Worm (Caenorhabditis elegans) whole organism, L1 larva: ENCODE results near the gene K04C2.5.

Source experiments
- C16A3.4 ChIP-seq: fragments of 150-350 bp; optimal IDR thresholded peaks from 2 replicates; lab custom pipeline; 2014; ENCODE audit warnings: missing biosample characterization, missing genetic modification characterization
- C34B4.2 ChIP-seq: sonication (generic microtip); optimal IDR thresholded peaks from 2 replicates; lab custom pipeline; 2017; ENCODE audit warnings: mild to moderate bottlenecking, missing genetic modification characterization, missing compliant biosample characterization
- F16B12.6 ChIP-seq: fragments of 150-350 bp; optimal IDR thresholded peaks from 2 replicates; lab custom pipeline; 2014; ENCODE audit warnings: missing biosample characterization, missing genetic modification characterization
- ama-1 ChIP-seq: fragments of 150-350 bp; optimal IDR thresholded peaks from 2 replicates; lab custom pipeline; 2014
- ceh-82 ChIP-seq, 3 experiments: fragments of 150-350 bp in 1 of 3; sonication (generic microtip) in 2 of 3; optimal IDR thresholded peaks; 2 replicates each; lab custom pipeline; 2014 to 2017; ENCODE audit warnings: missing biosample characterization in 3 of 3, missing genetic modification characterization in 3 of 3
- ceh-88 ChIP-seq: fragments of 200-800 bp; sonication (Bioruptor generic); IDR thresholded peaks from 2 replicates; pipeline ENCODE4 v1.3.6; 2022; ENCODE audit warnings: missing genetic modification characterization, missing compliant biosample characterization
- ces-1 ChIP-seq: fragments of 150-350 bp; optimal IDR thresholded peaks from 2 replicates; lab custom pipeline; 2014; ENCODE audit warnings: missing biosample characterization, missing genetic modification reagents, missing genetic modification characterization
- dpl-1 ChIP-seq, 3 experiments: fragments of 150-350 bp in 2 of 3; sonication (generic microtip) in 1 of 3; optimal IDR thresholded peaks; 2 replicates each; lab custom pipeline; 2014 to 2017; ENCODE audit warnings: missing biosample characterization in 3 of 3, missing genetic modification characterization in 3 of 3, missing genetic modification reagents in 3 of 3
- dsc-1 ChIP-seq: sonication (generic microtip); optimal IDR thresholded peaks from 2 replicates; lab custom pipeline; 2016; ENCODE audit warnings: mild to moderate bottlenecking, missing genetic modification characterization, missing compliant biosample characterization
- efl-1 ChIP-seq, 4 experiments: fragments of 150-350 bp; optimal IDR thresholded peaks in 3 of 4; peaks in 1 of 4; 1 replicate in 1 of 4; 2 replicates in 3 of 4; lab custom pipeline; 2014; ENCODE audit warnings: missing biosample characterization in 2 of 4, missing genetic modification characterization in 2 of 4, missing genetic modification reagents in 2 of 4
- egl-27 ChIP-seq, 2 experiments: fragments of 150-350 bp in 1 of 2; sonication (generic microtip); optimal IDR thresholded peaks; 3 replicates each; lab custom pipeline; 2017 to 2018; ENCODE audit warnings: missing biosample characterization in 2 of 2, missing genetic modification characterization in 2 of 2, missing genetic modification reagents in 2 of 2
- elt-2 ChIP-seq: sonication (generic microtip); optimal IDR thresholded peaks from 2 replicates; lab custom pipeline; 2016; ENCODE audit warnings: missing genetic modification characterization, mild to moderate bottlenecking, inconsistent platforms, missing compliant biosample characterization, missing genetic modification reagents
- elt-3 ChIP-seq, 6 experiments: fragments of 150-350 bp in 1 of 6; sonication (generic microtip); optimal IDR thresholded peaks; 2 replicates each; lab custom pipeline; 2017 to 2018; ENCODE audit warnings: missing biosample characterization in 6 of 6, missing genetic modification characterization in 6 of 6, inconsistent platforms in 1 of 6
- fkh-8 ChIP-seq: sonication (generic microtip); optimal IDR thresholded peaks from 2 replicates; lab custom pipeline; 2016; ENCODE audit warnings: mild to moderate bottlenecking, missing genetic modification characterization, missing compliant biosample characterization
- fos-1 ChIP-seq: fragments of 150-350 bp; optimal IDR thresholded peaks from 2 replicates; lab custom pipeline; 2014; ENCODE audit warnings: missing biosample characterization, missing genetic modification characterization
- grh-1 ChIP-seq: fragments of 200-800 bp; sonication (Bioruptor generic); IDR thresholded peaks from 2 replicates; pipeline ENCODE4 v1.3.6; 2022; ENCODE audit warnings: missing genetic modification reagents, missing genetic modification characterization, missing compliant biosample characterization
- hlh-4 ChIP-seq: sonication (generic microtip); optimal IDR thresholded peaks from 2 replicates; lab custom pipeline; 2016; ENCODE audit warnings: mild to moderate bottlenecking, missing genetic modification characterization, missing compliant biosample characterization
- hpl-2 ChIP-seq: fragments of 150-350 bp; optimal IDR thresholded peaks from 2 replicates; lab custom pipeline; 2014; ENCODE audit warnings: missing biosample characterization, missing genetic modification reagents, missing genetic modification characterization
- irx-1 ChIP-seq: sonication (generic microtip); optimal IDR thresholded peaks from 2 replicates; lab custom pipeline; 2016; ENCODE audit warnings: missing genetic modification characterization, missing compliant biosample characterization
- lin-13 ChIP-seq: fragments of 150-350 bp; optimal IDR thresholded peaks from 2 replicates; lab custom pipeline; 2014; ENCODE audit warnings: missing biosample characterization, missing genetic modification reagents, missing genetic modification characterization
- lin-15B ChIP-seq: fragments of 150-350 bp; sonication (generic microtip); optimal IDR thresholded peaks from 3 replicates; lab custom pipeline; 2014; ENCODE audit warnings: missing biosample characterization, missing genetic modification characterization
- lin-35 ChIP-seq, 2 experiments: fragments of 150-350 bp; optimal IDR thresholded peaks; 2 replicates each; lab custom pipeline; 2014; ENCODE audit warnings: missing biosample characterization in 2 of 2, missing genetic modification characterization in 2 of 2, missing genetic modification reagents in 2 of 2
- lin-39 ChIP-seq: fragments of 150-350 bp; optimal IDR thresholded peaks from 2 replicates; lab custom pipeline; 2014; ENCODE audit warnings: missing biosample characterization, missing genetic modification reagents, missing genetic modification characterization
- lir-3 ChIP-seq: sonication (generic microtip); optimal IDR thresholded peaks from 2 replicates; lab custom pipeline; 2016; ENCODE audit warnings: mild to moderate bottlenecking, missing genetic modification characterization, moderate library complexity, missing compliant biosample characterization; ENCODE audit not compliant: poor library complexity
- mdl-1 ChIP-seq, 2 experiments: fragments of 150-350 bp; optimal IDR thresholded peaks; 2 replicates each; lab custom pipeline; 2014 to 2017; ENCODE audit warnings: missing biosample characterization in 2 of 2, missing genetic modification characterization in 2 of 2, inconsistent platforms in 1 of 2
- mef-2 ChIP-seq: fragments of 150-350 bp; optimal IDR thresholded peaks from 2 replicates; lab custom pipeline; 2014; ENCODE audit warnings: missing biosample characterization, missing genetic modification characterization
- mep-1 ChIP-seq: fragments of 150-350 bp; optimal IDR thresholded peaks from 2 replicates; lab custom pipeline; 2014; ENCODE audit warnings: missing biosample characterization, missing genetic modification characterization
- nhr-11 ChIP-seq: fragments of 150-350 bp; optimal IDR thresholded peaks from 2 replicates; lab custom pipeline; 2014; ENCODE audit warnings: missing biosample characterization, missing genetic modification characterization
- nhr-12 ChIP-seq: sonication (generic microtip); optimal IDR thresholded peaks from 2 replicates; lab custom pipeline; 2017; ENCODE audit warnings: missing biosample characterization, missing genetic modification characterization
- nhr-19 ChIP-seq: fragments of 200-800 bp; sonication (Bioruptor generic); conservative IDR thresholded peaks from 2 replicates; pipeline ENCODE4 v1.3.6; 2022; ENCODE audit warnings: missing genetic modification characterization, missing compliant biosample characterization
- nhr-20 ChIP-seq: sonication (generic microtip); optimal IDR thresholded peaks from 2 replicates; lab custom pipeline; 2016; ENCODE audit warnings: mild to moderate bottlenecking, missing genetic modification characterization, missing compliant biosample characterization
- nhr-28 ChIP-seq: fragments of 150-350 bp; optimal IDR thresholded peaks from 2 replicates; lab custom pipeline; 2014; ENCODE audit warnings: missing biosample characterization, missing genetic modification characterization
- nhr-47 ChIP-seq: sonication (generic microtip); optimal IDR thresholded peaks from 2 replicates; lab custom pipeline; 2016; ENCODE audit warnings: mild to moderate bottlenecking, missing genetic modification characterization, moderate library complexity, missing compliant biosample characterization
- nhr-71 ChIP-seq: sonication (generic microtip); optimal IDR thresholded peaks from 2 replicates; lab custom pipeline; 2016; ENCODE audit warnings: mild to moderate bottlenecking, missing genetic modification characterization, moderate library complexity, missing compliant biosample characterization
- nhr-76 ChIP-seq: sonication (generic microtip); optimal IDR thresholded peaks from 2 replicates; lab custom pipeline; 2017; ENCODE audit warnings: missing biosample characterization, missing genetic modification characterization
- nhr-77 ChIP-seq: fragments of 150-350 bp; optimal IDR thresholded peaks from 2 replicates; lab custom pipeline; 2014; ENCODE audit warnings: missing biosample characterization, missing genetic modification characterization
- nhr-84 ChIP-seq: sonication (generic microtip); optimal IDR thresholded peaks from 2 replicates; lab custom pipeline; 2017; ENCODE audit warnings: missing biosample characterization, missing genetic modification characterization
- pqm-1 ChIP-seq: sonication (generic microtip); optimal IDR thresholded peaks from 3 replicates; lab custom pipeline; 2017; ENCODE audit warnings: missing biosample characterization, missing genetic modification characterization
- rnt-1 ChIP-seq: sonication (generic microtip); optimal IDR thresholded peaks from 2 replicates; lab custom pipeline; 2016; ENCODE audit warnings: mild to moderate bottlenecking, missing genetic modification characterization, moderate library complexity, missing compliant biosample characterization
- snpc-4 ChIP-seq: fragments of 150-350 bp; optimal IDR thresholded peaks from 2 replicates; lab custom pipeline; 2014; ENCODE audit warnings: missing biosample characterization, missing genetic modification characterization
- snu-23 ChIP-seq: sonication (generic microtip); optimal IDR thresholded peaks from 2 replicates; lab custom pipeline; 2016; ENCODE audit warnings: missing genetic modification characterization, missing compliant biosample characterization
- sptf-1 ChIP-seq: fragments of 150-350 bp; optimal IDR thresholded peaks from 2 replicates; lab custom pipeline; 2014; ENCODE audit warnings: missing biosample characterization, missing genetic modification characterization
- sup-37 ChIP-seq: fragments of 200-800 bp; sonication (Bioruptor generic); optimal IDR thresholded peaks from 2 replicates; lab custom pipeline; 2018; ENCODE audit warnings: mild to moderate bottlenecking, missing genetic modification characterization, missing compliant biosample characterization
- swsn-7 ChIP-seq: sonication (generic microtip); optimal IDR thresholded peaks from 2 replicates; lab custom pipeline; 2016; ENCODE audit warnings: missing genetic modification characterization, missing compliant biosample characterization
- tbx-2 ChIP-seq: sonication (generic microtip); optimal IDR thresholded peaks from 2 replicates; lab custom pipeline; 2016; ENCODE audit warnings: missing genetic modification characterization, missing compliant biosample characterization
- tlp-1 ChIP-seq: fragments of 150-350 bp; optimal IDR thresholded peaks from 2 replicates; lab custom pipeline; 2014; ENCODE audit warnings: missing biosample characterization, missing genetic modification characterization
- unc-130 ChIP-seq: fragments of 150-350 bp; optimal IDR thresholded peaks from 2 replicates; lab custom pipeline; 2017; ENCODE audit warnings: missing biosample characterization, missing genetic modification characterization, inconsistent platforms
- xbp-1 ChIP-seq: sonication (generic microtip); optimal IDR thresholded peaks from 2 replicates; lab custom pipeline; 2016; ENCODE audit warnings: missing genetic modification characterization, missing compliant biosample characterization
- ztf-11 ChIP-seq, 2 experiments: sonication (generic microtip); optimal IDR thresholded peaks; 2 replicates each; lab custom pipeline; 2016 to 2017; ENCODE audit warnings: missing genetic modification characterization in 2 of 2, missing biosample characterization in 1 of 2, missing compliant biosample characterization in 1 of 2
- ztf-4 ChIP-seq: fragments of 150-350 bp; optimal IDR thresholded peaks from 2 replicates; lab custom pipeline; 2014; ENCODE audit warnings: missing biosample characterization, missing genetic modification characterization

K04C2.5 gene

ce11 chrIII:6898518-6898917 is 7.1 kb upstream of the K04C2.5 start (continued):
- TF ChIP-seq elt-3 (tag; optimal IDR thresholded peaks at IDR 0.05; lab: Kevin White, UChicago) (peak in 2 of 6 experiments; percentile 41 to 83), hlh-4 (tag; lab: Kevin White, UChicago) (no peak), hpl-2 (GFP tag; lab: Kevin White, UChicago) (no peak), ceh-88 (GFP tag; lab: Robert Waterston, UW) (0 out of 2 replicates have a peak, but pooled peaks have one; percentile 14), C34B4.2 (tag; lab: Kevin White, UChicago) (no peak), lin-13 (GFP tag; lab: Kevin White, UChicago) (peak; percentile 26), nhr-47 (tag; lab: Kevin White, UChicago) (peak; percentile 44), nhr-11 (tag; lab: Kevin White, UChicago) (peak; percentile 35)

- peak; percentile 9 to 73 (median 72) for TF ChIP-seq ceh-82 (tag; optimal IDR thresholded peaks at IDR 0.05; lab: Kevin White, UChicago)
- TF ChIP-seq fos-1 = peak; percentile 48
- TF ChIP-seq ztf-4 (tag; lab: Kevin White, UChicago) = peak; percentile 85
- TF ChIP-seq lin-35 (GFP tag; optimal IDR thresholded peaks at IDR 0.05; lab: Kevin White, UChicago) = peak; percentile 67 to 80
- no peak for TF ChIP-seq nhr-84 (tag; lab: Kevin White, UChicago)
- peak; percentile 91 for TF ChIP-seq rnt-1 (tag; lab: Kevin White, UChicago)
- TF ChIP-seq tlp-1 (tag; lab: Kevin White, UChicago) = no peak
- peak; percentile 96 for TF ChIP-seq nhr-20 (tag; lab: Kevin White, UChicago)
- TF ChIP-seq swsn-7 = peak; percentile 82
- peak; percentile 84 for TF ChIP-seq nhr-47 (tag; lab: Kevin White, UChicago)
- peak; percentile 73 for TF ChIP-seq xbp-1 (tag; lab: Kevin White, UChicago)
- TF ChIP-seq egl-27 (tag; optimal IDR thresholded peaks at IDR 0.05; lab: Kevin White, UChicago) = peak; percentile 10 to 55
- TF ChIP-seq lin-39 (tag; lab: Kevin White, UChicago) = peak; percentile 76
- TF ChIP-seq sup-37 (GFP tag; lab: Kevin White, UChicago) = no peak
- peak in 4 of 6 experiments; percentile 20 to 94 (median 68) for TF ChIP-seq elt-3 (tag; optimal IDR thresholded peaks at IDR 0.05; lab: Kevin White, UChicago)
- TF ChIP-seq tbx-2 = peak; percentile 89
- TF ChIP-seq dsc-1 (tag; lab: Kevin White, UChicago) = peak; percentile 64
- TF ChIP-seq F16B12.6 (tag; lab: Kevin White, UChicago) = peak; percentile 33
- TF ChIP-seq snpc-4 (tag; lab: Kevin White, UChicago) = peak; percentile 23
- peak; percentile 68 for TF ChIP-seq nhr-11 (tag; lab: Kevin White, UChicago)
- TF ChIP-seq ztf-11 (tag; optimal IDR thresholded peaks at IDR 0.05; lab: Kevin White, UChicago) = no peak
- no peak for TF ChIP-seq nhr-12 (tag; lab: Kevin White, UChicago)
- peak; percentile 43 for TF ChIP-seq nhr-77
- TF ChIP-seq mep-1 (tag; lab: Kevin White, UChicago) = peak; percentile 90
- TF ChIP-seq nhr-19 = peak; percentile 94
- TF ChIP-seq ama-1 (lab: Kevin White, UChicago) = peak; percentile 44
- peak; percentile 47 to 60 (median 59) for TF ChIP-seq dpl-1 (GFP tag; optimal IDR thresholded peaks at IDR 0.05; lab: Kevin White, UChicago)
- TF ChIP-seq ces-1 (GFP tag; lab: Kevin White, UChicago) = no peak
- TF ChIP-seq fkh-8 = peak; percentile 30
- no peak for TF ChIP-seq nhr-28 (tag; lab: Kevin White, UChicago)
- TF ChIP-seq mef-2 (tag; lab: Kevin White, UChicago) = peak; percentile 59
- no peak for TF ChIP-seq pqm-1
- TF ChIP-seq nhr-71 (tag; lab: Kevin White, UChicago) = peak; percentile 97
- TF ChIP-seq nhr-76 (tag; lab: Kevin White, UChicago) = no peak
- peak; percentile 30 for TF ChIP-seq elt-2 (tag; lab: Kevin White, UChicago)
- TF ChIP-seq snu-23 (GFP tag; lab: Kevin White, UChicago) = peak; percentile 96
- no peak for TF ChIP-seq lin-15B (tag; lab: Kevin White, UChicago)
- TF ChIP-seq irx-1 = peak; percentile 61
- TF ChIP-seq C16A3.4 (tag; lab: Kevin White, UChicago) = peak; percentile 34
- TF ChIP-seq sptf-1 (tag; lab: Kevin White, UChicago) = no peak
- peak in 1 of 2 experiments; percentile 84 for TF ChIP-seq mdl-1 (tag; optimal IDR thresholded peaks at IDR 0.05; lab: Kevin White, UChicago)
- peak; percentile 72 for TF ChIP-seq lir-3
- peak; percentile 51 for TF ChIP-seq lin-13 (GFP tag; lab: Kevin White, UChicago)
- peak; percentile 95 for TF ChIP-seq unc-130
- peak; percentile 83 for TF ChIP-seq grh-1 (GFP tag; lab: Robert Waterston, UW)
- peak; percentile 69 for TF ChIP-seq efl-1 (optimal IDR thresholded peaks at IDR 0.05; lab: Kevin White, UChicago)
- peak; percentile 46 to 95 for TF ChIP-seq efl-1 (GFP tag; optimal IDR thresholded peaks at IDR 0.05 in 1 of 2; lab: Kevin White, UChicago)
These were observed 6.2 kb upstream of the K04C2.5 start, which contains the start of gene T07E3.4 for ce11 chrIII:6897587-6898064. Gene T07E3.4, plus strand, starts transcription at chrIII:6898014.
